Worm (Caenorhabditis elegans) whole organism, early embryonic: ENCODE data around the gene grl-4.

Experiments used
- aly-1 ChIP-seq: sonication (generic microtip); optimal IDR thresholded peaks from 2 replicates; lab custom pipeline; 2016; ENCODE audit warnings: missing genetic modification characterization, missing compliant biosample characterization
- ama-1 ChIP-seq: fragments of 150-350 bp; optimal IDR thresholded peaks from 2 replicates; lab custom pipeline; 2014
- ceh-13 ChIP-seq: fragments of 200-800 bp; sonication (Bioruptor generic); optimal IDR thresholded peaks from 2 replicates; lab custom pipeline; 2018; ENCODE audit warnings: mild to moderate bottlenecking, missing genetic modification characterization, missing compliant biosample characterization
- hmbx-1 ChIP-seq: sonication (generic microtip); optimal IDR thresholded peaks from 2 replicates; lab custom pipeline; 2016; ENCODE audit warnings: mild to moderate bottlenecking, missing genetic modification characterization, missing compliant biosample characterization
- hmg-4 ChIP-seq: fragments of 200-800 bp; sonication (Bioruptor generic); optimal IDR thresholded peaks from 2 replicates; lab custom pipeline; 2018; ENCODE audit warnings: mild to moderate bottlenecking, missing genetic modification characterization, missing compliant biosample characterization
- pes-1 ChIP-seq: fragments of 200-800 bp; sonication (Bioruptor generic); IDR thresholded peaks from 2 replicates; pipeline ENCODE4 v1.3.6; 2022; ENCODE audit warnings: missing genetic modification reagents, missing genetic modification characterization, missing compliant biosample characterization
- tbx-37 ChIP-seq: fragments of 200-800 bp; sonication (Bioruptor generic); conservative IDR thresholded peaks from 2 replicates; pipeline ENCODE4 v1.3.6; 2022; ENCODE audit warnings: missing genetic modification reagents, missing genetic modification characterization, missing compliant biosample characterization

ce11 chrIV:7346751-7347150 is 36.2 kb upstream of the grl-4 start, which contains the start of gene daf-42:
- no peak for TF ChIP-seq ceh-13 (GFP tag; lab: Kevin White, UChicago)
- TF ChIP-seq tbx-37 (GFP tag; lab: Robert Waterston, UW): no peak
- no peak for TF ChIP-seq aly-1
- TF ChIP-seq pes-1 (GFP tag; lab: Robert Waterston, UW): no peak
- no peak for TF ChIP-seq hmg-4 (GFP tag; lab: Kevin White, UChicago)
- TF ChIP-seq ama-1: no peak
- no peak for TF ChIP-seq hmbx-1 (tag; lab: Kevin White, UChicago)
